Fruit fly (Drosophila melanogaster) S2 (cell line): ENCODE data around the gene CG8677.

ENCODE experiments used
- CG8478 ChIP-seq: fragments of >200 bp; optimal IDR thresholded peaks from 2 replicates; lab custom pipeline; 2018
- CTCF ChIP-seq, 2 experiments: fragments of >200 bp; optimal IDR thresholded peaks; 2 replicates each; lab custom pipeline; 2018

dm6 chr2L:21246687-21247086 lies 25.6 kb downstream of the CG8677 start:
- TF ChIP-seq CG8478 (lab: Kevin White, UChicago) (no peak), CTCF (optimal IDR thresholded peaks at IDR 0.05; lab: Kevin White, UChicago) (no peak)
